Worm (Caenorhabditis elegans) whole organism, young adult: ENCODE results near the gene cyp-13A6.

Source experiments
- F55B11.4 ChIP-seq: sonication (generic microtip); optimal IDR thresholded peaks from 2 replicates; lab custom pipeline; 2016; ENCODE audit warnings: missing compliant biosample characterization, missing genetic modification characterization, borderline replicate concordance; ENCODE audit not compliant: insufficient read depth
- K12H6.12 ChIP-seq: fragments of 200-800 bp; sonication (Bioruptor generic); optimal IDR thresholded peaks from 2 replicates; lab custom pipeline; 2018; ENCODE audit warnings: mild to moderate bottlenecking, missing genetic modification characterization, missing compliant biosample characterization
- ama-1 ChIP-seq, 3 experiments: fragments of 150-350 bp in 1 of 3; sonication (generic microtip) in 2 of 3; optimal IDR thresholded peaks; 2 replicates each; lab custom pipeline; 2014 to 2018; ENCODE audit warnings: missing biosample characterization in 2 of 3, missing genetic modification characterization in 2 of 3, missing genetic modification reagents in 2 of 3
- ceh-79 ChIP-seq: sonication (generic microtip); optimal IDR thresholded peaks from 2 replicates; lab custom pipeline; 2017; ENCODE audit warnings: mild to moderate bottlenecking, missing genetic modification characterization, missing compliant biosample characterization
- efl-1 ChIP-seq: fragments of 150-350 bp; optimal IDR thresholded peaks from 2 replicates; lab custom pipeline; 2014; ENCODE audit warnings: missing biosample characterization, missing genetic modification reagents, missing genetic modification characterization
- ets-4 ChIP-seq: fragments of 200-800 bp; sonication (Bioruptor generic); optimal IDR thresholded peaks from 2 replicates; lab custom pipeline; 2018; ENCODE audit warnings: mild to moderate bottlenecking, missing genetic modification characterization, missing compliant biosample characterization
- lsy-27 ChIP-seq: sonication (generic microtip); optimal IDR thresholded peaks from 2 replicates; lab custom pipeline; 2017; ENCODE audit warnings: missing genetic modification characterization, mild to moderate bottlenecking, missing compliant biosample characterization, antibody characterized with exemption, missing genotype, borderline replicate concordance; ENCODE audit not compliant: insufficient read depth
- pbrm-1 ChIP-seq: fragments of 200-800 bp; sonication (Bioruptor generic); IDR thresholded peaks from 2 replicates; pipeline ENCODE4 v1.3.6; 2022; ENCODE audit warnings: missing genetic modification reagents, missing genetic modification characterization, missing compliant biosample characterization
- rec-8 ChIP-seq, 2 experiments: sonication (generic microtip); optimal IDR thresholded peaks; 2 replicates each; lab custom pipeline; 2016; ENCODE audit warnings: mild to moderate bottlenecking in 2 of 2, missing genetic modification characterization in 2 of 2, missing genetic modification reagents in 2 of 2, missing genotype in 2 of 2, missing biosample characterization in 1 of 2, missing compliant biosample characterization in 1 of 2, moderate library complexity in 1 of 2
- unc-62 ChIP-seq: fragments of 150-350 bp; optimal IDR thresholded peaks from 2 replicates; lab custom pipeline; 2014; ENCODE audit warnings: missing biosample characterization, missing genetic modification reagents, missing genetic modification characterization

- no peak for TF ChIP-seq ama-1 (optimal IDR thresholded peaks at IDR 0.05; lab: Kevin White, UChicago)
- no peak for TF ChIP-seq ama-1 (GFP tag; optimal IDR thresholded peaks at IDR 0.05; lab: Kevin White, UChicago)
- TF ChIP-seq rec-8 (tag; optimal IDR thresholded peaks at IDR 0.05; lab: Kevin White, UChicago), result no peak
- no peak for TF ChIP-seq ets-4 (GFP tag; lab: Kevin White, UChicago)
- TF ChIP-seq ceh-79 (tag; lab: Kevin White, UChicago), result no peak
- TF ChIP-seq efl-1 (GFP tag; lab: Kevin White, UChicago), result no peak
- no peak for TF ChIP-seq K12H6.12 (tag; lab: Kevin White, UChicago)
- TF ChIP-seq pbrm-1 (GFP tag; lab: Robert Waterston, UW), result no peak
- no peak for TF ChIP-seq unc-62 (GFP tag; lab: Kevin White, UChicago)
- TF ChIP-seq lsy-27 (tag; lab: Kevin White, UChicago), result no peak
- TF ChIP-seq F55B11.4 (tag; lab: Kevin White, UChicago), result no peak
Observed at ce11 chrII:9827852-9828251, 25.2 kb upstream of the cyp-13A6 start, which contains the start of gene eyg-1.
